Fruit fly (Drosophila melanogaster): Measurements from ENCODE around the gene Faa.

Faa gene

dm6 chr3L:4073755-4074154, at the start of gene Faa:
Faa (minus strand) TSS chr3L:4073954.
- no peak for TF ChIP-seq noc (tag; optimal IDR thresholded peaks at IDR 0.05)

DNA sequence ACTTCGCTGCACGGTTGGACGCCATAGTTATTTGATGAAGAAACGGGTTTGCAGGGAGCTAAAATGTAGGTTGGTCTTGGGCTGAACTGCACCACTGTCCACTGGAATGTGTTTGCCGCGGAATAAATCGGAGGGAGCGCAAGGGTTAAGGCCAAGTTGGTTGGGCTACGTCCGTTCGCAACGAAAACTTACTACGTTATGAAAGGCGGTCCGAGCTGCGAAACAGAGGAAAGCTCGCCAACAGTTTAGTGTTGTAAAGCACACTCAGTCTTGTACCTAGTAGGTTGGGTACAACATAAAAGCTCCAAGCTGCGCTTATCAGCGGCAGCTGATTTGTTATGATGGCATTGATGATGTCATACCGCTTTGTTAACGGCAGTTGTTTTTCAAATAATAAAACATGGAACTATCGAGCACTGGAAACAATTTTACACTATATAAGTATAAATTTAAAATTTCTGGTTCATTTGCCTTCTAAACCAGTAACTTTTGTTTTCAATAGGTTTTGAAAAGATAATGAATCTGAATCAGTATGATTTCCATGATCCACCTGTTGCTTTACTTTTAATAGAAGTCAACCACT, 48.5 kb upstream of the Faa start, which contains the start of gene Chd64:
Gene Chd64, minus strand, starts transcription at position 204 of the 583 bp plus-strand sequence.
- TF ChIP-seq noc (tag; optimal IDR thresholded peaks at IDR 0.05) = peak; percentile 39

DNA sequence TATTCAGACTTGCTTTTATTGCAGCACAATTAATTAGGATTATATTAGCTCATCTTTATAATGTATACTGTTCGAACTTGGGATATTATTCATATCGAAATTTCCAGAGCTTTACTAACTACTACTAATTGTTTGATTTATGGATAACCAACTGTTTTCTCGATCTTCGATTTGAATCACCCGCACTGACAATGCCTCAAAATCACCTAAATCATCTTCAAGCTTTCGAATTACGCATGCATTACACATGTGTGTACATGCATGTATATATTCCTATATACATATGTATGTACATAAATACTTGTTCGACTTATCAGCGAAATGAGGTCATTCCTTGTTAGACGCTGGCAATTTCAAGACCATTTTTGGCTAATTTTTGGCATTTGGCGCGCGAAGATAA, 47.8 kb upstream of the Faa start:
- TF ChIP-seq noc (tag; optimal IDR thresholded peaks at IDR 0.05) = no peak

- no peak for TF ChIP-seq noc (tag; optimal IDR thresholded peaks at IDR 0.05)
Observed at dm6 chr3L:4120358-4121349, 46.9 kb upstream of the Faa start.

dm6 chr3L:4119636-4120357, 46.0 kb upstream of the Faa start:
- no peak for TF ChIP-seq noc (tag; optimal IDR thresholded peaks at IDR 0.05)

dm6 chr3L:4118339-4118738, 44.6 kb upstream of the Faa start:
- no peak for TF ChIP-seq noc (tag; optimal IDR thresholded peaks at IDR 0.05)

- peak; percentile 33 for TF ChIP-seq noc (tag; optimal IDR thresholded peaks at IDR 0.05)
Observed at dm6 chr3L:4117493-4117892, 43.7 kb upstream of the Faa start.

dm6 chr3L:4116490-4117367, 43.0 kb upstream of the Faa start:
- peak; percentile 89 for TF ChIP-seq noc (tag; optimal IDR thresholded peaks at IDR 0.05)

DNA sequence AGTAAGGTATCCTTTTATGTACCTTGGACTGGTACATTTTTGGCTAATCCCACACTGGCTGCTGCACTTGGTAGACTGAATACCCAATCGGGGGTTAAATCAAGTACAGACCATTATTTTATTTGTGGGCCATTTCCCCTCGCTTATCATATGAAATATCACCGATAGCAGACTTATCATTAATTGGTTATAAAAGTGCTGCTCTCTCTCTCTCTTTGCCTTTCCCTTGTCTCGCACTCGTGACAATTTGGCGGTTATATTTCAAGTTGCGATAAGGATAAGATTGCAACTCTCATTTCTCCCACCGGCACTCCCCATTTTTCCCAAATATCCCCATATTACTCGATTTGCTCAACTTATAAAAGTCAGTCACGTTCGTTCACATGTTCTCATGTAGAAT, 41.9 kb upstream of the Faa start:
- TF ChIP-seq noc (tag; optimal IDR thresholded peaks at IDR 0.05) = no peak

- TF ChIP-seq noc (tag; optimal IDR thresholded peaks at IDR 0.05) = no peak
Observed at dm6 chr3L:4115107-4115506, 41.4 kb upstream of the Faa start.

- no peak for TF ChIP-seq noc (tag; optimal IDR thresholded peaks at IDR 0.05)
Observed at dm6 chr3L:4113998-4114397, 40.2 kb upstream of the Faa start.

- no peak for TF ChIP-seq noc (tag; optimal IDR thresholded peaks at IDR 0.05)
Observed at dm6 chr3L:4110212-4110611, 36.5 kb upstream of the Faa start.

DNA sequence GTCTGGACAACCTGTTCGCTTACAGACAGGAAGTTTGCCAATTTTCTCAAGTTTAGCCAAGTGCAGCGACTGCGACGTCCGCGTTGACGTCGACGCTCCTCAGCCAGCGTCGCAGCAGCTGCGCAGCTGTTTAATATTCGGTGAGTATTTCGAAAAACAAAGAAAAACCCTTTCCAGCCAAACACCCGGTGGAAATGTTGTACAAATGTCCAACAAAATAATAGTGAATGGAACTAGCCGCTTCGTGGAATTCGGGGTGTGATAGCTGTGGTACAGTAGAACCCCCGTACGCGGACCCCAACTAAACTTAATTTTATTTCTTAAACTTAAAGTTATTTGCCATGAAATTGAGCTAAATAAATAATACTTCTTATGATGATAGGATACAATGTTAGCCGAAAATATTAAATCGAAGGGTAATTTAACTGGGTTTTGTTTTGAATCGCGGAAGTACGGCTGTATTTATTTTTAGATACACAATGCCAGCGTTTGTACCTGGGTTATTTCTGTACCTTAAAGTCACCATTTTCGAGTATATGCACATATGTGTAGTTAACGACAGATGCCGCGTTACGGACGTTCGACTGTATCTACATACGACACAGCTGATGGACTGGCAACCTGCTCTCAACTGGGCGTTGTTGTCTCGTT, 35.2 kb upstream of the Faa start:
- peak; percentile 86 for TF ChIP-seq noc (tag; optimal IDR thresholded peaks at IDR 0.05)

- TF ChIP-seq noc (tag; optimal IDR thresholded peaks at IDR 0.05) = no peak
Observed at dm6 chr3L:4108072-4108843, 34.5 kb upstream of the Faa start, which contains the start of gene Ack. Ack (plus strand) TSS chr3L:4108186.
